Worm (Caenorhabditis elegans): ENCODE results near the gene nas-28.

Gene nas-28

DNA sequence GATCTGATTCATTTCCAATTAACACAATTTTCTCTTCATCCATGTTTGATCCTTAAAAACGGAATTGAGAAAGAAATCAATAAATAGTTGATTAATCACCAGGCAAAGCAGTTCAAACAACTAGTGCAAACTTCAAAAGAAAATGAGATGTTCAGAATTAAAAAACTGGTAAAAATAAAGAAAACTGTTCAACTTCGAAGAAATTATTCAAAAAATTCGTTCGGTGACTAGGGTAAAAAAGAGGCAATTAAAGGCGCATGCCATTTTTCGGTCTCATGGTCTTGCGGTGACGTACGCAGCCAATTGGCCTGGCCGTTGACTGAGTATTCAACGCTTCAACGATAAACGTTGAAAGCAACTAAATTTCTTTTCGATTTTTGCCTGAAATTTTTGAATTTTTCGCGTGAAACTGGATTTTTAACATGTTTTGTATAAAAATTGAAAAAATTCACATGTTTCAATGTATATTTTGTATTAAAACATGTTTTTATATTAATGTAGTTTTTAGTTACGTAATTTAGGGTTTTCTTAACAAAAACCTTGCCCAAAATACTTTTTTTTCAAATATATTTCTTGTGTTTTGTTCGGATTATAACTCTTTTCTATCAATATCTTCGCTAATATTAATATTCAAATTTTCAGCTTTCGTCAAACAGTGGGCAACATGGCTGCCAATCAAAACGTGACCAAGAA, 23.3 kb upstream of the nas-28 start, which contains the start of the genes sna-3 and rps-3:
TSS of gene sna-3 (minus strand) at position 51 of the 693 bp plus-strand sequence.
TSS of gene rps-3 (plus strand) at position 643 of the 693 bp plus-strand sequence.
- peak; percentile 14 for TF ChIP-seq unc-62 (GFP tag; optimal IDR thresholded peaks at IDR 0.05)
- TF ChIP-seq lin-32 (GFP tag; optimal IDR thresholded peaks at IDR 0.05): no peak
- TF ChIP-seq tbx-8 (GFP tag; optimal IDR thresholded peaks at IDR 0.05): no peak
- TF ChIP-seq mls-2 (tag; optimal IDR thresholded peaks at IDR 0.05): peak; percentile 69
- TF ChIP-seq nhr-28 (tag; optimal IDR thresholded peaks at IDR 0.05): no peak
- peak; percentile 35 for TF ChIP-seq sptf-1 (tag; optimal IDR thresholded peaks at IDR 0.05)
- TF ChIP-seq mep-1 (tag; optimal IDR thresholded peaks at IDR 0.05): peak; percentile 83
- no peak for TF ChIP-seq unc-39 (tag; optimal IDR thresholded peaks at IDR 0.05)
- no peak for TF ChIP-seq ces-1 (GFP tag; optimal IDR thresholded peaks at IDR 0.05)
- TF ChIP-seq M03D4.4 (tag; optimal IDR thresholded peaks at IDR 0.05): no peak
- no peak for TF ChIP-seq ceh-43 (GFP tag; optimal IDR thresholded peaks at IDR 0.05)
- TF ChIP-seq ceh-39 (tag; optimal IDR thresholded peaks at IDR 0.05): peak; percentile 74
- TF ChIP-seq nhr-237 (tag; optimal IDR thresholded peaks at IDR 0.05): peak; percentile 63
- peak; percentile 32 for TF ChIP-seq pha-4 (tag; optimal IDR thresholded peaks at IDR 0.05)
- peak; percentile 49 for TF ChIP-seq unc-120 (tag; optimal IDR thresholded peaks at IDR 0.05; ENCODE audit: poor library complexity, severe bottlenecking)
- no peak for TF ChIP-seq elt-3 (tag; optimal IDR thresholded peaks at IDR 0.05)
- TF ChIP-seq drap-1 (GFP tag; optimal IDR thresholded peaks at IDR 0.05): no peak
- peak; percentile 60 for TF ChIP-seq hlh-1 (tag; optimal IDR thresholded peaks at IDR 0.05)
- peak; percentile 75 for TF ChIP-seq lin-13 (tag; optimal IDR thresholded peaks at IDR 0.05)
- peak; percentile 43 for TF ChIP-seq nhr-2 (tag; optimal IDR thresholded peaks at IDR 0.05)
- TF ChIP-seq sem-2 (GFP tag; optimal IDR thresholded peaks at IDR 0.05): no peak
- no peak for TF ChIP-seq ham-2 (GFP tag; optimal IDR thresholded peaks at IDR 0.05)
- TF ChIP-seq ceh-83 (GFP tag; optimal IDR thresholded peaks at IDR 0.05): no peak
- TF ChIP-seq flh-1 (GFP tag; optimal IDR thresholded peaks at IDR 0.05): no peak
- TF ChIP-seq nhr-12 (tag; optimal IDR thresholded peaks at IDR 0.05): no peak
- TF ChIP-seq bed-3 (GFP tag; optimal IDR thresholded peaks at IDR 0.05): no peak
- no peak for TF ChIP-seq zip-8 (tag; optimal IDR thresholded peaks at IDR 0.05)
- no peak for TF ChIP-seq snpc-4 (tag; optimal IDR thresholded peaks at IDR 0.05)
- TF ChIP-seq lsy-2 (tag; optimal IDR thresholded peaks at IDR 0.05): peak; percentile 87
- TF ChIP-seq cnd-1 (tag; optimal IDR thresholded peaks at IDR 0.05): no peak
- TF ChIP-seq elt-1 (tag; optimal IDR thresholded peaks at IDR 0.05; ENCODE audit: borderline replicate concordance, insufficient read depth): no peak
- TF ChIP-seq mab-5 (tag; optimal IDR thresholded peaks at IDR 0.05): no peak
- TF ChIP-seq ztf-11 (tag; optimal IDR thresholded peaks at IDR 0.05): no peak
- TF ChIP-seq blmp-1 (tag; optimal IDR thresholded peaks at IDR 0.05): no peak
- no peak for TF ChIP-seq nhr-76 (tag; optimal IDR thresholded peaks at IDR 0.05)

DNA sequence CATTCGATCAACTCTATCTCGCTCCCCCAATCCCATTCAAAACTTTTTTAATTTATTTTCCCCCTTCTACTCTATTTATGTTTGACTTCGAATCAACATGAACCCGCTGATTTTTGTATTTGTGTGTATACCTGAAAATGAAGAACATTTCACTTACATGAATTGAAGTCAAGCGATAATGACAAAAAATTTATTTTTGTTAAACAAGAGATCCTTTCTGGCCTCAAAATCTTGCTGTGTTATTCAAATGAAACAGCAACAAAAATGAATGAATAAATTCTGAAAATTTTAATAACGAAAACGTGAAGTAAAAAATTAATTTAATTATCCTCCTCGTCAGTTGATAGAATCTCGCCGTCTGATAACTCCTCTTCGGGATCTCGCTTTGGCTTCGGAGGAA, 19.4 kb upstream of the nas-28 start:
- TF ChIP-seq bed-3 (GFP tag; optimal IDR thresholded peaks at IDR 0.05): no peak
- TF ChIP-seq nhr-76 (tag; optimal IDR thresholded peaks at IDR 0.05): no peak
- TF ChIP-seq mab-5 (tag; optimal IDR thresholded peaks at IDR 0.05): no peak
- TF ChIP-seq elt-3 (tag; optimal IDR thresholded peaks at IDR 0.05): no peak
- TF ChIP-seq ztf-11 (tag; optimal IDR thresholded peaks at IDR 0.05): no peak
- no peak for TF ChIP-seq nhr-12 (tag; optimal IDR thresholded peaks at IDR 0.05)
- TF ChIP-seq lsy-2 (tag; optimal IDR thresholded peaks at IDR 0.05): no peak
- no peak for TF ChIP-seq ces-1 (GFP tag; optimal IDR thresholded peaks at IDR 0.05)
- no peak for TF ChIP-seq mep-1 (tag; optimal IDR thresholded peaks at IDR 0.05)
- no peak for TF ChIP-seq nhr-237 (tag; optimal IDR thresholded peaks at IDR 0.05)
- TF ChIP-seq snpc-4 (tag; optimal IDR thresholded peaks at IDR 0.05): no peak
- no peak for TF ChIP-seq ham-2 (GFP tag; optimal IDR thresholded peaks at IDR 0.05)

DNA sequence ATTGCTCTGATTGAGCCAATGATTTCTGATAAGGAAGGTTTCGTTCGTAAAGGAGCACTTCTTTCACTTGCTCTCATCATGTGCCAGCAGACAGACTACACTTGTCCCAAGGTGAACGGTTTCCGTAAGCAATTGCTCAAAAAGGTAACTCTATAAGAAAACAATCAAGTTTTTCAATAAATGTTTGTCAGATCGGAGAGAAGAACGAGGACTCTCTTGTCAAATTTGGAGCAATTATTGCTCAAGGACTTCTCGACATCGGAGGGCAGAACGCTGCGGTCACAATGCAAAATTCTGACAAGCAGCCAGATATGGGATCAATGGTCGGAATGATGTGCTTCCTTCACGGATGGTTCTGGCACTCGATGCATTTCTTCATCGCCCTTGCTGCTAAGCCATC, 18.3 kb upstream of the nas-28 start:
- no peak for TF ChIP-seq ces-1 (GFP tag; optimal IDR thresholded peaks at IDR 0.05)
- no peak for TF ChIP-seq nhr-2 (tag; optimal IDR thresholded peaks at IDR 0.05)
- no peak for TF ChIP-seq cnd-1 (tag; optimal IDR thresholded peaks at IDR 0.05)
- no peak for TF ChIP-seq lin-13 (tag; optimal IDR thresholded peaks at IDR 0.05)
- TF ChIP-seq ham-2 (GFP tag; optimal IDR thresholded peaks at IDR 0.05): no peak
- no peak for TF ChIP-seq ceh-39 (tag; optimal IDR thresholded peaks at IDR 0.05)
- no peak for TF ChIP-seq zip-8 (tag; optimal IDR thresholded peaks at IDR 0.05)
- no peak for TF ChIP-seq mab-5 (tag; optimal IDR thresholded peaks at IDR 0.05)
- TF ChIP-seq lin-32 (GFP tag; optimal IDR thresholded peaks at IDR 0.05): no peak
- TF ChIP-seq mls-2 (tag; optimal IDR thresholded peaks at IDR 0.05): no peak
- no peak for TF ChIP-seq bed-3 (GFP tag; optimal IDR thresholded peaks at IDR 0.05)
- TF ChIP-seq drap-1 (GFP tag; optimal IDR thresholded peaks at IDR 0.05): no peak
- TF ChIP-seq M03D4.4 (tag; optimal IDR thresholded peaks at IDR 0.05): no peak
- TF ChIP-seq hlh-1 (tag; optimal IDR thresholded peaks at IDR 0.05): no peak
- no peak for TF ChIP-seq nhr-28 (tag; optimal IDR thresholded peaks at IDR 0.05)
- TF ChIP-seq unc-120 (tag; optimal IDR thresholded peaks at IDR 0.05; ENCODE audit: poor library complexity, severe bottlenecking): no peak
- TF ChIP-seq nhr-76 (tag; optimal IDR thresholded peaks at IDR 0.05): no peak
- TF ChIP-seq elt-3 (tag; optimal IDR thresholded peaks at IDR 0.05): no peak

Measured in whole organism, mixed stage, embryonic.